Fruit fly (Drosophila melanogaster) whole organism, embryonic: Measurements from ENCODE around the gene CycB3.

Experiments used
- CG1024 ChIP-seq: fragments of 200-800 bp; sonication (Bioruptor generic); IDR thresholded peaks from 2 replicates; pipeline ENCODE4 v1.3.6; 2022; ENCODE audit warnings: missing biosample characterization, missing genetic modification characterization
- CG10979 ChIP-seq: fragments of 200-800 bp; sonication (Bioruptor generic); optimal IDR thresholded peaks from 2 replicates; lab custom pipeline; 2018; ENCODE audit warnings: missing biosample characterization, mild to moderate bottlenecking, missing genetic modification characterization, moderate library complexity
- CG11560 ChIP-seq: fragments of 200-800 bp; sonication (Bioruptor generic); IDR thresholded peaks from 3 replicates; pipeline ENCODE4 v1.3.6; 2022; ENCODE audit warnings: missing biosample characterization, missing genetic modification characterization
- CG15073 ChIP-seq: fragments of 200-800 bp; sonication (Bioruptor generic); optimal IDR thresholded peaks from 2 replicates; lab custom pipeline; 2016; ENCODE audit warnings: missing biosample characterization, missing genetic modification characterization
- CG4282 ChIP-seq: fragments of 200-800 bp; sonication (Bioruptor generic); optimal IDR thresholded peaks from 2 replicates; lab custom pipeline; 2016; ENCODE audit warnings: missing biosample characterization, missing genetic modification characterization
- CG43689 ChIP-seq: fragments of 200-800 bp; sonication (Bioruptor generic); IDR thresholded peaks from 2 replicates; pipeline ENCODE4 v1.3.6; 2022; ENCODE audit warnings: missing biosample characterization, missing genetic modification characterization
- CG8478 ChIP-seq: fragments of >200 bp; optimal IDR thresholded peaks from 2 replicates; lab custom pipeline; 2018
- Sox102F ChIP-seq: fragments of 200-800 bp; sonication (Bioruptor generic); optimal IDR thresholded peaks from 2 replicates; lab custom pipeline; 2018; ENCODE audit warnings: missing biosample characterization, mild to moderate bottlenecking, missing genetic modification characterization, moderate library complexity
- Usf ChIP-seq: fragments of 200-800 bp; sonication (Bioruptor generic); optimal IDR thresholded peaks from 2 replicates; lab custom pipeline; 2017; ENCODE audit warnings: missing genotype, missing biosample characterization, missing genetic modification characterization
- cad ChIP-seq: fragments of >200 bp; optimal IDR thresholded peaks from 2 replicates; lab custom pipeline; 2017; ENCODE audit warnings: missing biosample characterization, missing genetic modification characterization
- gcm ChIP-seq: fragments of 200-800 bp; sonication (Bioruptor generic); optimal IDR thresholded peaks from 2 replicates; lab custom pipeline; 2019; ENCODE audit warnings: missing biosample characterization, mild to moderate bottlenecking, missing genetic modification characterization, moderate library complexity
- pum ChIP-seq: fragments of 200-800 bp; sonication (Bioruptor generic); optimal IDR thresholded peaks from 2 replicates; lab custom pipeline; 2016; ENCODE audit warnings: missing biosample characterization, missing genetic modification characterization
- pzg ChIP-seq: fragments of 200-800 bp; sonication (Bioruptor generic); optimal IDR thresholded peaks from 3 replicates; lab custom pipeline; 2018; ENCODE audit warnings: missing biosample characterization, mild to moderate bottlenecking, missing genetic modification characterization, moderate library complexity
- slbo ChIP-seq: fragments of 200-800 bp; sonication (Bioruptor generic); IDR thresholded peaks from 2 replicates; pipeline ENCODE4 v1.3.6; 2022; ENCODE audit warnings: missing biosample characterization, missing genetic modification characterization

dm6 chr3R:24890919-24891318 lies 20.3 kb upstream of the CycB3 start:
- TF ChIP-seq CG11560 (tag; lab: Robert Waterston, UW) = no peak
- no peak for TF ChIP-seq CG10979 (tag; lab: Kevin White, UChicago)
- TF ChIP-seq gcm (GFP tag; lab: Kevin White, UChicago) = no peak
- TF ChIP-seq CG15073 (GFP tag; lab: Kevin White, UChicago) = no peak
- TF ChIP-seq pum (GFP tag; lab: Kevin White, UChicago) = no peak
- TF ChIP-seq CG1024 (GFP tag; lab: Robert Waterston, UW) = no peak
- no peak for TF ChIP-seq CG4282
- TF ChIP-seq slbo = no peak
- TF ChIP-seq CG43689 (GFP tag; lab: Robert Waterston, UW) = no peak
- TF ChIP-seq cad (GFP tag; lab: Kevin White, UChicago) = no peak
- TF ChIP-seq Usf (GFP tag; lab: Kevin White, UChicago) = no peak
- TF ChIP-seq CG8478 = no peak
- TF ChIP-seq Sox102F (GFP tag; lab: Kevin White, UChicago) = peak; percentile 24
- no peak for TF ChIP-seq pzg (GFP tag; lab: Kevin White, UChicago)
